Worm (Caenorhabditis elegans) whole organism, young adult: ENCODE results near the gene srxa-12.

ENCODE experiments used
- B0019.2 ChIP-seq: fragments of 200-800 bp; sonication (Bioruptor generic); conservative IDR thresholded peaks from 2 replicates; pipeline ENCODE4 v1.3.6; 2022; ENCODE audit warnings: missing genetic modification reagents, missing genetic modification characterization, missing compliant biosample characterization
- B0035.1 ChIP-seq: sonication (generic microtip); optimal IDR thresholded peaks from 2 replicates; lab custom pipeline; 2016; ENCODE audit warnings: missing genetic modification characterization, mild to moderate bottlenecking, missing compliant biosample characterization, missing genotype, missing genetic modification reagents
- C17E4.6 ChIP-seq: fragments of 200-800 bp; sonication (Bioruptor generic); IDR thresholded peaks from 2 replicates; pipeline ENCODE4 v1.3.6; 2022; ENCODE audit warnings: missing genetic modification reagents, missing genetic modification characterization, missing compliant biosample characterization
- F23B12.7 ChIP-seq: sonication (generic microtip); optimal IDR thresholded peaks from 2 replicates; lab custom pipeline; 2017; ENCODE audit warnings: missing genetic modification characterization, mild to moderate bottlenecking, missing compliant biosample characterization, antibody characterized with exemption, moderate library complexity; ENCODE audit not compliant: insufficient read depth
- F33H1.4 ChIP-seq: fragments of 200-800 bp; sonication (Bioruptor generic); IDR thresholded peaks from 2 replicates; pipeline ENCODE4 v1.3.6; 2022; ENCODE audit warnings: missing genetic modification reagents, missing genetic modification characterization, missing compliant biosample characterization
- F57A8.1 ChIP-seq: fragments of 200-800 bp; sonication (Bioruptor generic); optimal IDR thresholded peaks from 2 replicates; lab custom pipeline; 2018; ENCODE audit warnings: mild to moderate bottlenecking, missing genetic modification characterization, moderate library complexity, missing compliant biosample characterization
- K11D2.4 ChIP-seq: fragments of 200-800 bp; sonication (Bioruptor generic); IDR thresholded peaks from 2 replicates; pipeline ENCODE4 v1.3.6; 2022; ENCODE audit warnings: missing genetic modification reagents, missing genetic modification characterization, missing compliant biosample characterization
- K12H6.12 ChIP-seq: fragments of 200-800 bp; sonication (Bioruptor generic); optimal IDR thresholded peaks from 2 replicates; lab custom pipeline; 2018; ENCODE audit warnings: mild to moderate bottlenecking, missing genetic modification characterization, missing compliant biosample characterization
- Y53G8AR.9 ChIP-seq: fragments of 200-800 bp; sonication (Bioruptor generic); conservative IDR thresholded peaks from 2 replicates; pipeline ENCODE4 v1.3.6; 2022; ENCODE audit warnings: missing genetic modification reagents, missing genetic modification characterization, missing compliant biosample characterization
- Y95B8A.8 ChIP-seq: fragments of 200-800 bp; sonication (Bioruptor generic); IDR thresholded peaks from 2 replicates; pipeline ENCODE4 v1.3.6; 2022; ENCODE audit warnings: missing genetic modification reagents, missing genetic modification characterization, missing compliant biosample characterization
- ama-1 ChIP-seq, 3 experiments: fragments of 150-350 bp in 1 of 3; sonication (generic microtip) in 2 of 3; optimal IDR thresholded peaks; 2 replicates each; lab custom pipeline; 2014 to 2018; ENCODE audit warnings: missing biosample characterization in 2 of 3, missing genetic modification characterization in 2 of 3, missing genetic modification reagents in 2 of 3
- athp-1 ChIP-seq: sonication (generic microtip); optimal IDR thresholded peaks from 2 replicates; lab custom pipeline; 2017; ENCODE audit warnings: mild to moderate bottlenecking, missing genetic modification characterization, missing compliant biosample characterization
- attf-6 ChIP-seq: fragments of 200-800 bp; sonication (Bioruptor generic); IDR thresholded peaks from 2 replicates; pipeline ENCODE4 v1.3.6; 2022; ENCODE audit warnings: missing genetic modification reagents, missing genetic modification characterization, missing compliant biosample characterization
- bed-1 ChIP-seq: fragments of 200-800 bp; sonication (Bioruptor generic); IDR thresholded peaks from 2 replicates; pipeline ENCODE4 v1.3.6; 2022; ENCODE audit warnings: missing genetic modification reagents, missing genetic modification characterization, missing compliant biosample characterization
- ceh-100 ChIP-seq: fragments of 200-800 bp; sonication (Bioruptor generic); IDR thresholded peaks from 2 replicates; pipeline ENCODE4 v1.3.6; 2022; ENCODE audit warnings: missing genetic modification reagents, missing genetic modification characterization, missing compliant biosample characterization
- egl-44 ChIP-seq: fragments of 200-800 bp; sonication (Bioruptor generic); IDR thresholded peaks from 2 replicates; pipeline ENCODE4 v1.3.6; 2022; ENCODE audit warnings: missing genetic modification reagents, missing genetic modification characterization, missing compliant biosample characterization
- ets-4 ChIP-seq: fragments of 200-800 bp; sonication (Bioruptor generic); optimal IDR thresholded peaks from 2 replicates; lab custom pipeline; 2018; ENCODE audit warnings: mild to moderate bottlenecking, missing genetic modification characterization, missing compliant biosample characterization
- fkh-3 ChIP-seq: sonication (generic microtip); optimal IDR thresholded peaks from 2 replicates; lab custom pipeline; 2016; ENCODE audit warnings: mild to moderate bottlenecking, missing genetic modification characterization, missing compliant biosample characterization
- gei-17 ChIP-seq: fragments of 200-800 bp; sonication (Bioruptor generic); optimal IDR thresholded peaks from 2 replicates; lab custom pipeline; 2018; ENCODE audit warnings: mild to moderate bottlenecking, missing genetic modification characterization, missing compliant biosample characterization
- hlh-26 ChIP-seq: fragments of 200-800 bp; sonication (Bioruptor generic); conservative IDR thresholded peaks from 2 replicates; pipeline ENCODE4 v1.3.6; 2022; ENCODE audit warnings: missing genetic modification reagents, missing genetic modification characterization, missing compliant biosample characterization
- hmg-1.2 ChIP-seq: fragments of 200-800 bp; sonication (Bioruptor generic); IDR thresholded peaks from 2 replicates; pipeline ENCODE4 v1.3.6; 2022; ENCODE audit warnings: missing genetic modification reagents, missing genetic modification characterization, missing compliant biosample characterization
- let-526 ChIP-seq: fragments of 200-800 bp; sonication (Bioruptor generic); IDR thresholded peaks from 2 replicates; pipeline ENCODE4 v1.3.6; 2022; ENCODE audit warnings: missing genetic modification reagents, missing genetic modification characterization, missing compliant biosample characterization
- lin-35 ChIP-seq, 3 experiments: fragments of 150-350 bp in 2 of 3; sonication (generic microtip) in 1 of 3; optimal IDR thresholded peaks; 2 replicates each; lab custom pipeline; 2014 to 2018; ENCODE audit warnings: missing biosample characterization in 3 of 3, missing genetic modification characterization in 3 of 3, missing genetic modification reagents in 3 of 3
- lin-40 ChIP-seq: sonication (generic microtip); optimal IDR thresholded peaks from 2 replicates; lab custom pipeline; 2016; ENCODE audit warnings: missing genetic modification characterization, mild to moderate bottlenecking, missing compliant biosample characterization, missing genotype, missing genetic modification reagents
- madf-10 ChIP-seq: sonication (generic microtip); optimal IDR thresholded peaks from 2 replicates; lab custom pipeline; 2016; ENCODE audit warnings: mild to moderate bottlenecking, missing genetic modification characterization, missing compliant biosample characterization
- madf-3 ChIP-seq: fragments of 200-800 bp; sonication (Bioruptor generic); IDR thresholded peaks from 2 replicates; pipeline ENCODE4 v1.3.6; 2022; ENCODE audit warnings: missing genetic modification reagents, missing genetic modification characterization, missing compliant biosample characterization
- nfya-2 ChIP-seq: fragments of 200-800 bp; sonication (Bioruptor generic); IDR thresholded peaks from 2 replicates; pipeline ENCODE4 v1.3.6; 2022; ENCODE audit warnings: missing genetic modification reagents, missing genetic modification characterization, missing compliant biosample characterization
- nhr-120 ChIP-seq: fragments of 200-800 bp; sonication (Bioruptor generic); IDR thresholded peaks from 2 replicates; pipeline ENCODE4 v1.3.6; 2022; ENCODE audit warnings: missing genetic modification characterization, missing compliant biosample characterization
- nhr-27 ChIP-seq: fragments of 200-800 bp; sonication (Bioruptor generic); optimal IDR thresholded peaks from 2 replicates; lab custom pipeline; 2018; ENCODE audit warnings: mild to moderate bottlenecking, missing genetic modification characterization, moderate library complexity, missing compliant biosample characterization
- sea-2 ChIP-seq: fragments of 200-800 bp; sonication (Bioruptor generic); IDR thresholded peaks from 2 replicates; pipeline ENCODE4 v1.3.6; 2022; ENCODE audit warnings: missing genetic modification characterization, missing compliant biosample characterization
- somi-1 ChIP-seq: fragments of 200-800 bp; sonication (Bioruptor generic); optimal IDR thresholded peaks from 2 replicates; lab custom pipeline; 2018; ENCODE audit warnings: mild to moderate bottlenecking, missing genetic modification characterization, missing compliant biosample characterization
- tbx-9 ChIP-seq: sonication (generic microtip); optimal IDR thresholded peaks from 2 replicates; lab custom pipeline; 2016; ENCODE audit warnings: borderline replicate concordance, missing genetic modification characterization, inconsistent platforms, missing compliant biosample characterization
- unc-130 ChIP-seq: sonication (generic microtip); optimal IDR thresholded peaks from 2 replicates; lab custom pipeline; 2016; ENCODE audit warnings: missing genetic modification reagents, missing genetic modification characterization, missing compliant biosample characterization
- unc-62 ChIP-seq: fragments of 150-350 bp; optimal IDR thresholded peaks from 2 replicates; lab custom pipeline; 2014; ENCODE audit warnings: missing biosample characterization, missing genetic modification reagents, missing genetic modification characterization
- xnd-1 ChIP-seq: sonication (generic microtip); optimal IDR thresholded peaks from 2 replicates; lab custom pipeline; 2016; ENCODE audit warnings: missing genotype, missing genetic modification reagents, missing genetic modification characterization, missing compliant biosample characterization
- ztf-26 ChIP-seq: sonication (generic microtip); optimal IDR thresholded peaks from 2 replicates; lab custom pipeline; 2017; ENCODE audit warnings: missing genetic modification characterization, missing compliant biosample characterization
- ztf-28 ChIP-seq: fragments of 200-800 bp; sonication (Bioruptor generic); IDR thresholded peaks from 2 replicates; pipeline ENCODE4 v1.3.6; 2022; ENCODE audit warnings: missing genetic modification reagents, missing genetic modification characterization, missing compliant biosample characterization
- ztf-6 ChIP-seq: fragments of 200-800 bp; sonication (Bioruptor generic); IDR thresholded peaks from 2 replicates; pipeline ENCODE4 v1.3.6; 2022; ENCODE audit warnings: missing genetic modification reagents, missing genetic modification characterization, missing compliant biosample characterization

srxa-12 gene

ce11 chrV:13915390-13915789 is 11.1 kb upstream of the srxa-12 start, which contains the start of gene gcy-32:
gcy-32 (minus strand) TSS chrV:13915490.
- TF ChIP-seq B0019.2 (GFP tag; lab: Robert Waterston, UW) (no peak), ceh-100 (GFP tag; lab: Robert Waterston, UW) (no peak), gei-17 (GFP tag; lab: Kevin White, UChicago) (no peak)

- TF ChIP-seq lin-40 (tag; lab: Kevin White, UChicago) (no peak), ztf-6 (GFP tag; lab: Robert Waterston, UW) (no peak), lin-35 (GFP tag; optimal IDR thresholded peaks at IDR 0.05; lab: Kevin White, UChicago) (no peak), madf-10 (no peak), Y95B8A.8 (GFP tag; lab: Robert Waterston, UW) (no peak), xnd-1 (tag; lab: Kevin White, UChicago) (no peak), Y53G8AR.9 (GFP tag; lab: Robert Waterston, UW) (no peak), nhr-120 (GFP tag; lab: Robert Waterston, UW) (no peak), attf-6 (no peak), somi-1 (GFP tag; lab: Kevin White, UChicago) (no peak), unc-130 (no peak), athp-1 (tag; lab: Kevin White, UChicago) (no peak), F57A8.1 (no peak)
- TF ChIP-seq, all 124 proteins: peak for 0
Measured at ce11 chrV:13916196-13916595, 10.3 kb upstream of the srxa-12 start, which contains the start of gene str-252. str-252 (plus strand) TSS chrV:13916496.

DNA sequence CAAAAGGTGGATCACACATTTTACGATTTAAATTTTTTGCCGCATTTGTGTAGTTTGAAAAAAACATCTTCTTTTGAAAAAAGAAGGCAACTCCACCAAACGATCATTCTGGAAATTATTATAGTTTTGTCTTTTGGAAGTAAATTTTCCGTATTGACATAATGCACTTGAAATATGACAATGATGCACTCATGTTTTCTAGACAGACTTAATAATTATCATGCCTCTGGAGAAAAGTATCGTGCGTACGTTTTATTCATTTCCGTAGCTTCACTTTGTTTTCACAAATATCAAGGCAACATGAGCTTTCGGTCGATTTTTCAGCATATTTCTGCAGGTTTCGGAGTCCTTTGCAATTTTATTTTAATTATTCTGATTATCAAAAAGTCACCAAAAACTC is 8.2 kb upstream of the srxa-12 start, which contains the start of gene str-250:
Gene str-250, plus strand, starts transcription at position 301 of the 400 bp plus-strand sequence.
- TF ChIP-seq tbx-9 (no peak), ztf-28 (GFP tag; lab: Robert Waterston, UW) (no peak), F33H1.4 (GFP tag; lab: Robert Waterston, UW) (no peak), nhr-120 (GFP tag; lab: Robert Waterston, UW) (no peak)

- TF ChIP-seq let-526 (GFP tag; lab: Robert Waterston, UW) (no peak), K12H6.12 (tag; lab: Kevin White, UChicago) (no peak), hlh-26 (no peak), F33H1.4 (GFP tag; lab: Robert Waterston, UW) (no peak), madf-3 (GFP tag; lab: Robert Waterston, UW) (no peak), ceh-100 (GFP tag; lab: Robert Waterston, UW) (no peak), ztf-28 (GFP tag; lab: Robert Waterston, UW) (no peak), ztf-26 (tag; lab: Kevin White, UChicago) (no peak), ets-4 (GFP tag; lab: Kevin White, UChicago) (no peak), F23B12.7 (no peak)
Measured at ce11 chrV:13920730-13921129, 5.8 kb upstream of the srxa-12 start, which contains the start of gene srx-42. srx-42 (plus strand) TSS chrV:13921030.

DNA sequence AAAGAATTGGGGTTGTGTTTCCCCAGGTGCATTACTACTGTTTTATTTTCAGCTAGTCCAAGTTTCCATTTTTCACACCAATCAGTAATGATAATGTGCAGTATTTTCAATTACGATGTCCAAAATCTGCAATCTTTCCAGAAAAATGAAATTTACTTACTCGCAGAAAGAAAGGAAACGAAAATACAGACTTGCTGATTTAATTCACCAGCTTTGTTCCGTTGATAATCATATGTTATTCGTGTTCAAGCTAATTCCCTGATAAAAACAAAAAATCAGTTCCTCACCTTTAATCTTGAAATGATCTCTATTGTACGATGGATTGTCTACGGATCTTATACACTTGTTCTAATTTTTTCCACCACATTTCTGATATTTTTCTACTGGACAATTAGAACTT is 2.6 kb upstream of the srxa-12 start, which contains the start of gene srxa-11:
Gene srxa-11, plus strand, starts transcription at position 301 of the 400 bp plus-strand sequence.
- TF ChIP-seq sea-2 (GFP tag; lab: Robert Waterston, UW), result no peak
- no peak for TF ChIP-seq nhr-27 (tag; lab: Kevin White, UChicago)
- no peak for TF ChIP-seq K11D2.4
- TF ChIP-seq F23B12.7, result no peak
- TF ChIP-seq fkh-3 (tag; lab: Kevin White, UChicago), result no peak
- no peak for TF ChIP-seq bed-1
- TF ChIP-seq unc-62 (GFP tag; lab: Kevin White, UChicago), result no peak
- no peak for TF ChIP-seq B0035.1 (tag; lab: Kevin White, UChicago)
- TF ChIP-seq nfya-2 (GFP tag; lab: Robert Waterston, UW), result no peak
- no peak for TF ChIP-seq C17E4.6 (GFP tag; lab: Robert Waterston, UW)
- TF ChIP-seq egl-44, result no peak
- TF ChIP-seq B0019.2 (GFP tag; lab: Robert Waterston, UW), result no peak
- no peak for TF ChIP-seq hmg-1.2
- no peak for TF ChIP-seq ama-1 (optimal IDR thresholded peaks at IDR 0.05; lab: Kevin White, UChicago)
- no peak for TF ChIP-seq ama-1 (GFP tag; optimal IDR thresholded peaks at IDR 0.05; lab: Kevin White, UChicago)
